Fruit fly (Drosophila melanogaster): ENCODE results near the gene Nedd8.

- TF ChIP-seq her (GFP tag; optimal IDR thresholded peaks at IDR 0.05) (no peak), CG10321 (GFP tag; IDR thresholded peaks at IDR 0.05) (peak; percentile 27; the same call in 1 of the 2 replicates), Dip3 (GFP tag; optimal IDR thresholded peaks at IDR 0.05) (peak; percentile 39), prd (optimal IDR thresholded peaks at IDR 0.05) (no peak), prd (GFP tag; IDR thresholded peaks at IDR 0.05) (peak; percentile 33; the same call in 1 of the 3 replicates), CG16779 (GFP tag; IDR thresholded peaks at IDR 0.05) (no peak)
Observed at dm6 chr2L:18968370-18969105, 16.9 kb upstream of the Nedd8 start, which contains the start of the genes Nak and Tango6.

Measured in whole organism, embryonic.